Worm (Caenorhabditis elegans) whole organism, mixed stage, embryonic: ENCODE results near the gene F55C12.2.

Experiments used
- M03D4.4 ChIP-seq: sonication (generic microtip); optimal IDR thresholded peaks from 2 replicates; lab custom pipeline; 2017; ENCODE audit warnings: mild to moderate bottlenecking, missing genetic modification characterization, missing compliant biosample characterization
- bed-3 ChIP-seq: fragments of 200-800 bp; sonication (Bioruptor generic); optimal IDR thresholded peaks from 3 replicates; lab custom pipeline; 2018; ENCODE audit warnings: mild to moderate bottlenecking, missing genetic modification characterization, moderate library complexity, missing compliant biosample characterization
- blmp-1 ChIP-seq: fragments of 150-350 bp; optimal IDR thresholded peaks from 2 replicates; lab custom pipeline; 2014; ENCODE audit warnings: missing biosample characterization, missing genetic modification characterization
- lin-13 ChIP-seq: fragments of 150-350 bp; optimal IDR thresholded peaks from 2 replicates; lab custom pipeline; 2014; ENCODE audit warnings: missing biosample characterization, missing genetic modification characterization
- pha-4 ChIP-seq: fragments of 150-350 bp; optimal IDR thresholded peaks from 2 replicates; lab custom pipeline; 2018; ENCODE audit warnings: missing biosample characterization, missing genetic modification reagents, missing genetic modification characterization
- snpc-4 ChIP-seq: fragments of 150-350 bp; optimal IDR thresholded peaks from 2 replicates; lab custom pipeline; 2014; ENCODE audit warnings: missing biosample characterization, missing genetic modification characterization
- zip-8 ChIP-seq: fragments of 150-350 bp; optimal IDR thresholded peaks from 2 replicates; lab custom pipeline; 2014; ENCODE audit warnings: missing biosample characterization, missing genetic modification characterization
- ztf-11 ChIP-seq: fragments of 150-350 bp; optimal IDR thresholded peaks from 2 replicates; lab custom pipeline; 2014; ENCODE audit warnings: missing biosample characterization, missing genetic modification characterization

DNA sequence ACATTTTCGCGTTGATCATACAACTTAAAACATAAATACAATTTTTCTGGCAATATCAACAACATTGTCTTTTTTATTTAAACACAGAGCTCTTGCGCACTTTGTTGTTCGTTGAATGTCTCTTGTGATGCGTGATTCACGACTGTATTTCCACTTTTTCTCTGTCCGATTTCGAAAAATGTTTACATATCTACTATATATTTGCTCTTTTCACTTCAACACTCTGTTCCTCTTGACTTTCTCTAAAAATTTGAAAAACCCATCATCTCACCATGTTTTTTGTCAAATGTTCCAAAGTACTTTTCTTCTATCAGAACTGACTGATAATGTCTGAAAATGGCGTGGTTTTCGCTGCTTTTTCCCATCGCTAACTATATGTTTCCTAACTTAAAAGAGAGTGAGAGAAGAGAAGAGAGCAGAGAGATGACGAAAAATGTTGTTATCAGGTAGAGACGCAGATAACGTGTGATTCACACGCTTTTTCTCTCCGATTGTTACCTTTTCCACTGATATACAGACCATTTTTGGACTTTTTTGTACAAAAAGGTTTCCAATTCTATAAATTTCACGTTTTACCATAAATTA, 35.4 kb downstream of the F55C12.2 start:
- no peak for TF ChIP-seq bed-3 (GFP tag; lab: Kevin White, UChicago)
- TF ChIP-seq lin-13 (tag; lab: Kevin White, UChicago), result no peak
- no peak for TF ChIP-seq pha-4 (tag; lab: Kevin White, UChicago)
- no peak for TF ChIP-seq M03D4.4 (tag; lab: Kevin White, UChicago)
- no peak for TF ChIP-seq ztf-11 (tag; lab: Kevin White, UChicago)
- TF ChIP-seq zip-8 (tag; lab: Kevin White, UChicago), result no peak
- TF ChIP-seq blmp-1 (tag; lab: Kevin White, UChicago), result no peak
- no peak for TF ChIP-seq snpc-4 (tag; lab: Kevin White, UChicago)
